Fruit fly (Drosophila melanogaster): ENCODE data around the gene galectin.

Gene galectin

dm6 chr2L:65354-65949, 6.1 kb upstream of the galectin start, which contains the start of gene Cda5:
TSS of gene Cda5 (minus strand) at chr2L:65404.
- no peak for TF ChIP-seq CG7101 (tag; optimal IDR thresholded peaks at IDR 0.05)
- no peak for TF ChIP-seq Mnt (GFP tag; optimal IDR thresholded peaks at IDR 0.05)
- no peak for TF ChIP-seq pad (GFP tag; optimal IDR thresholded peaks at IDR 0.05)
- TF ChIP-seq CG33017 (tag; optimal IDR thresholded peaks at IDR 0.05), result no peak
- no peak for TF ChIP-seq cic (GFP tag; optimal IDR thresholded peaks at IDR 0.05)
- no peak for TF ChIP-seq CG7045 (GFP tag; optimal IDR thresholded peaks at IDR 0.05)
- no peak for TF ChIP-seq CG12768 (GFP tag; optimal IDR thresholded peaks at IDR 0.05)
- no peak for TF ChIP-seq cnc (optimal IDR thresholded peaks at IDR 0.05)
- TF ChIP-seq Hr96 (GFP tag; optimal IDR thresholded peaks at IDR 0.05), result no peak
- no peak for TF ChIP-seq CG14711 (tag; optimal IDR thresholded peaks at IDR 0.05)
- TF ChIP-seq Clk (GFP tag; optimal IDR thresholded peaks at IDR 0.05), result no peak
- TF ChIP-seq tj (GFP tag; optimal IDR thresholded peaks at IDR 0.05), result no peak
- TF ChIP-seq CG11617 (GFP tag; optimal IDR thresholded peaks at IDR 0.05), result no peak
- TF ChIP-seq CG5204 (GFP tag; optimal IDR thresholded peaks at IDR 0.05), result no peak
- no peak for TF ChIP-seq bab1 (GFP tag; optimal IDR thresholded peaks at IDR 0.05)
- TF ChIP-seq toe (GFP tag; optimal IDR thresholded peaks at IDR 0.05), result no peak
- no peak for TF ChIP-seq CG1620 (GFP tag; optimal IDR thresholded peaks at IDR 0.05)
- no peak for TF ChIP-seq Crg-1 (GFP tag; optimal IDR thresholded peaks at IDR 0.05)

dm6 chr2L:66369-67278, 4.9 kb upstream of the galectin start, which contains the start of gene dbr:
TSS of gene dbr (plus strand) at chr2L:66482.
- TF ChIP-seq cnc (optimal IDR thresholded peaks at IDR 0.05), result no peak
- TF ChIP-seq toe (GFP tag; optimal IDR thresholded peaks at IDR 0.05), result no peak
- TF ChIP-seq CG5204 (GFP tag; optimal IDR thresholded peaks at IDR 0.05), result no peak
- TF ChIP-seq pad (GFP tag; optimal IDR thresholded peaks at IDR 0.05), result peak; percentile 44
- TF ChIP-seq CG1620 (GFP tag; optimal IDR thresholded peaks at IDR 0.05), result peak; percentile 19
- no peak for TF ChIP-seq CG33017 (tag; optimal IDR thresholded peaks at IDR 0.05)
- peak; percentile 68 for TF ChIP-seq CG11617 (GFP tag; optimal IDR thresholded peaks at IDR 0.05)
- TF ChIP-seq kay (GFP tag; ENCODE audit: borderline replicate concordance), result peak; percentile 37
- TF ChIP-seq CG7045 (GFP tag; optimal IDR thresholded peaks at IDR 0.05), result peak; percentile 29
- TF ChIP-seq CG12768 (GFP tag; optimal IDR thresholded peaks at IDR 0.05), result peak; percentile 37
- peak; percentile 22 for TF ChIP-seq CG7101 (tag; optimal IDR thresholded peaks at IDR 0.05)
- TF ChIP-seq Clk (GFP tag; optimal IDR thresholded peaks at IDR 0.05), result no peak
- TF ChIP-seq cic (GFP tag; optimal IDR thresholded peaks at IDR 0.05), result peak; percentile 71
- peak; percentile 30 for TF ChIP-seq Mnt (GFP tag; optimal IDR thresholded peaks at IDR 0.05)
- TF ChIP-seq ovo (GFP tag; optimal IDR thresholded peaks at IDR 0.05), result peak; percentile 19
- TF ChIP-seq bab1 (GFP tag; optimal IDR thresholded peaks at IDR 0.05), result no peak
- no peak for TF ChIP-seq Crg-1 (GFP tag; optimal IDR thresholded peaks at IDR 0.05)
- TF ChIP-seq Hr96 (GFP tag; optimal IDR thresholded peaks at IDR 0.05), result no peak
- peak; percentile 70 for TF ChIP-seq tj (GFP tag; optimal IDR thresholded peaks at IDR 0.05)
- TF ChIP-seq CG14711 (tag; optimal IDR thresholded peaks at IDR 0.05), result no peak

dm6 chr2L:67279-67657, 4.3 kb upstream of the galectin start:
- TF ChIP-seq cnc (optimal IDR thresholded peaks at IDR 0.05), result no peak
- TF ChIP-seq kay (GFP tag; ENCODE audit: borderline replicate concordance), result peak; percentile 45
- TF ChIP-seq Mnt (GFP tag; optimal IDR thresholded peaks at IDR 0.05), result no peak
- no peak for TF ChIP-seq CG7101 (tag; optimal IDR thresholded peaks at IDR 0.05)
- no peak for TF ChIP-seq toe (GFP tag; optimal IDR thresholded peaks at IDR 0.05)
- no peak for TF ChIP-seq CG12768 (GFP tag; optimal IDR thresholded peaks at IDR 0.05)
- TF ChIP-seq CG11617 (GFP tag; optimal IDR thresholded peaks at IDR 0.05), result no peak
- TF ChIP-seq cic (GFP tag; optimal IDR thresholded peaks at IDR 0.05), result peak; percentile 11
- TF ChIP-seq pad (GFP tag; optimal IDR thresholded peaks at IDR 0.05), result no peak
- no peak for TF ChIP-seq Hr96 (GFP tag; optimal IDR thresholded peaks at IDR 0.05)
- TF ChIP-seq bab1 (GFP tag; optimal IDR thresholded peaks at IDR 0.05), result no peak
- TF ChIP-seq CG7045 (GFP tag; optimal IDR thresholded peaks at IDR 0.05), result no peak
- TF ChIP-seq CG33017 (tag; optimal IDR thresholded peaks at IDR 0.05), result no peak
- TF ChIP-seq tj (GFP tag; optimal IDR thresholded peaks at IDR 0.05), result no peak
- no peak for TF ChIP-seq Crg-1 (GFP tag; optimal IDR thresholded peaks at IDR 0.05)

dm6 chr2L:69560-69959, 2.0 kb upstream of the galectin start:
- TF ChIP-seq CG33017 (tag; optimal IDR thresholded peaks at IDR 0.05) (no peak), kay (GFP tag; ENCODE audit: borderline replicate concordance) (peak; percentile 46)

- TF ChIP-seq toe (GFP tag; optimal IDR thresholded peaks at IDR 0.05), result no peak
- no peak for TF ChIP-seq tj (GFP tag; optimal IDR thresholded peaks at IDR 0.05)
- TF ChIP-seq cic (GFP tag; optimal IDR thresholded peaks at IDR 0.05), result no peak
- TF ChIP-seq bab1 (GFP tag; optimal IDR thresholded peaks at IDR 0.05), result peak; percentile 43
- TF ChIP-seq CG5204 (GFP tag; optimal IDR thresholded peaks at IDR 0.05), result no peak
- no peak for TF ChIP-seq CG14711 (tag; optimal IDR thresholded peaks at IDR 0.05)
- TF ChIP-seq CG12768 (GFP tag; optimal IDR thresholded peaks at IDR 0.05), result no peak
- peak; percentile 5 for TF ChIP-seq CG7101 (tag; optimal IDR thresholded peaks at IDR 0.05)
- TF ChIP-seq cnc (optimal IDR thresholded peaks at IDR 0.05), result peak; percentile 65 to 67
- peak; percentile 90 for TF ChIP-seq kay (GFP tag; ENCODE audit: borderline replicate concordance)
- no peak for TF ChIP-seq Crg-1 (GFP tag; optimal IDR thresholded peaks at IDR 0.05)
- TF ChIP-seq CG33017 (tag; optimal IDR thresholded peaks at IDR 0.05), result peak; percentile 32
These were observed 553 bp downstream of the galectin start for dm6 chr2L:71869-72751.
